Fruit fly (Drosophila melanogaster) whole organism, embryonic: ENCODE data around the gene Hacd1.

Source experiments
- Ada2b ChIP-seq: fragments of 200-800 bp; sonication (Bioruptor generic); IDR thresholded peaks from 2 replicates; pipeline ENCODE4 v1.3.6; 2022; ENCODE audit warnings: missing biosample characterization, missing genetic modification characterization
- Bgb ChIP-seq: fragments of 200-800 bp; sonication (Bioruptor generic); IDR thresholded peaks from 2 replicates; pipeline ENCODE4 v1.3.6; 2022; ENCODE audit warnings: missing biosample characterization, missing genetic modification characterization; ENCODE audit not compliant: partially characterized antibody
- BtbVII ChIP-seq: fragments of 200-800 bp; sonication (Bioruptor generic); optimal IDR thresholded peaks from 3 replicates; lab custom pipeline; 2017; ENCODE audit warnings: missing biosample characterization, mild to moderate bottlenecking, missing genetic modification characterization
- CG11093 ChIP-seq: fragments of 200-800 bp; sonication (Bioruptor generic); IDR thresholded peaks from 3 replicates; pipeline ENCODE4 v1.3.6; 2022; ENCODE audit warnings: missing biosample characterization, missing genetic modification characterization
- CG11723 ChIP-seq: fragments of 200-800 bp; sonication (Bioruptor generic); optimal IDR thresholded peaks from 2 replicates; lab custom pipeline; 2017; ENCODE audit warnings: missing biosample characterization, mild to moderate bottlenecking, missing genetic modification characterization
- CG12659 ChIP-seq: fragments of 200-800 bp; sonication (Bioruptor generic); optimal IDR thresholded peaks from 3 replicates; lab custom pipeline; 2017; ENCODE audit warnings: mild to moderate bottlenecking, missing biosample characterization, missing genetic modification reagents, missing genetic modification characterization
- CG13424 ChIP-seq: fragments of 200-800 bp; sonication (Bioruptor generic); optimal IDR thresholded peaks from 2 replicates; lab custom pipeline; 2019; ENCODE audit warnings: missing biosample characterization, mild to moderate bottlenecking, missing genetic modification characterization, moderate library complexity
- CG14667 ChIP-seq: fragments of 200-800 bp; sonication (Bioruptor generic); IDR thresholded peaks from 2 replicates; pipeline ENCODE4 v1.3.6; 2022; ENCODE audit warnings: missing biosample characterization, missing genetic modification characterization
- CG15073 ChIP-seq: fragments of 200-800 bp; sonication (Bioruptor generic); optimal IDR thresholded peaks from 2 replicates; lab custom pipeline; 2016; ENCODE audit warnings: missing biosample characterization, missing genetic modification characterization
- CG17612 ChIP-seq: fragments of 200-800 bp; sonication (Bioruptor generic); IDR thresholded peaks from 2 replicates; pipeline ENCODE4 v1.3.6; 2022; ENCODE audit warnings: missing biosample characterization, missing genetic modification characterization
- CG18262 ChIP-seq: fragments of 200-800 bp; optimal IDR thresholded peaks from 3 replicates; lab custom pipeline; 2019; ENCODE audit warnings: missing biosample characterization, mild to moderate bottlenecking, missing genetic modification characterization, moderate library complexity
- CG2120 ChIP-seq: fragments of 200-800 bp; sonication (Bioruptor generic); optimal IDR thresholded peaks from 3 replicates; lab custom pipeline; 2016; ENCODE audit warnings: missing biosample characterization, missing genetic modification characterization
- CG2202 ChIP-seq: fragments of 200-800 bp; sonication (Bioruptor generic); optimal IDR thresholded peaks from 2 replicates; lab custom pipeline; 2018; ENCODE audit warnings: missing biosample characterization, mild to moderate bottlenecking, missing genetic modification characterization
- CG4328 ChIP-seq: fragments of 200-800 bp; sonication (Bioruptor generic); optimal IDR thresholded peaks from 3 replicates; lab custom pipeline; 2017; ENCODE audit warnings: missing biosample characterization, missing genetic modification reagents, missing genetic modification characterization
- CG8478 ChIP-seq: fragments of >200 bp; optimal IDR thresholded peaks from 2 replicates; lab custom pipeline; 2018
- CG9817 ChIP-seq: fragments of 200-800 bp; sonication (Bioruptor generic); optimal IDR thresholded peaks from 2 replicates; lab custom pipeline; 2018; ENCODE audit warnings: missing biosample characterization, mild to moderate bottlenecking, missing genetic modification characterization, moderate library complexity
- Dek ChIP-seq: fragments of 200-800 bp; sonication (Bioruptor generic); optimal IDR thresholded peaks from 3 replicates; lab custom pipeline; 2019; ENCODE audit warnings: missing biosample characterization, mild to moderate bottlenecking, missing genetic modification characterization, moderate library complexity
- Fer1 ChIP-seq: fragments of 200-800 bp; sonication (Bioruptor generic); optimal IDR thresholded peaks from 2 replicates; lab custom pipeline; 2017; ENCODE audit warnings: missing biosample characterization, mild to moderate bottlenecking, missing genetic modification characterization
- Gsc ChIP-seq: fragments of 200-800 bp; sonication (Bioruptor generic); IDR thresholded peaks from 2 replicates; pipeline ENCODE4 v1.3.6; 2022; ENCODE audit warnings: missing biosample characterization, missing genetic modification characterization
- Gug ChIP-seq: fragments of 200-800 bp; sonication (Bioruptor generic); IDR thresholded peaks from 4 replicates; pipeline ENCODE4 v1.3.6; 2022; ENCODE audit warnings: missing biosample characterization, missing genetic modification characterization
- H15 ChIP-seq: fragments of 200-800 bp; sonication (Bioruptor generic); IDR thresholded peaks from 3 replicates; pipeline ENCODE4 v1.3.6; 2022; ENCODE audit warnings: missing biosample characterization, missing genetic modification characterization
- Lpt ChIP-seq: fragments of >200 bp; optimal IDR thresholded peaks from 2 replicates; lab custom pipeline; 2018; ENCODE audit warnings: missing biosample characterization, missing genetic modification characterization
- Mad ChIP-seq: fragments of 200-800 bp; sonication (Bioruptor generic); optimal IDR thresholded peaks from 2 replicates; lab custom pipeline; 2016; ENCODE audit warnings: missing biosample characterization, missing genetic modification characterization
- Meics ChIP-seq: fragments of 200-800 bp; sonication (Bioruptor generic); optimal IDR thresholded peaks from 2 replicates; lab custom pipeline; 2017; ENCODE audit warnings: missing biosample characterization, mild to moderate bottlenecking, missing genetic modification characterization
- Nf-YC ChIP-seq: fragments of 200-800 bp; optimal IDR thresholded peaks from 3 replicates; lab custom pipeline; 2019; ENCODE audit warnings: missing biosample characterization, mild to moderate bottlenecking, missing genetic modification characterization, moderate library complexity
- NfI ChIP-seq: fragments of 200-800 bp; sonication (Bioruptor generic); optimal IDR thresholded peaks from 3 replicates; lab custom pipeline; 2018; ENCODE audit warnings: missing biosample characterization, mild to moderate bottlenecking, missing genetic modification characterization, moderate library complexity
- Pdp1 ChIP-seq, 2 experiments: fragments of 200-800 bp; sonication (Bioruptor generic); optimal IDR thresholded peaks; 3 replicates each; lab custom pipeline; 2016; ENCODE audit warnings: missing biosample characterization in 2 of 2, missing genetic modification characterization in 2 of 2, mild to moderate bottlenecking in 1 of 2, moderate library complexity in 1 of 2
- Sry-β ChIP-seq: fragments of 200-800 bp; sonication (Bioruptor generic); optimal IDR thresholded peaks from 2 replicates; lab custom pipeline; 2018; ENCODE audit warnings: missing biosample characterization, mild to moderate bottlenecking, missing genetic modification characterization, moderate library complexity
- TFAM ChIP-seq: fragments of 200-800 bp; sonication (Bioruptor generic); optimal IDR thresholded peaks from 2 replicates; lab custom pipeline; 2017; ENCODE audit warnings: missing biosample characterization, missing genetic modification characterization, inconsistent platforms
- bcd ChIP-seq: fragments of 200-800 bp; sonication (Bioruptor generic); optimal IDR thresholded peaks from 2 replicates; lab custom pipeline; 2017; ENCODE audit warnings: missing biosample characterization, mild to moderate bottlenecking, missing genetic modification characterization
- btn ChIP-seq: fragments of 200-800 bp; sonication (Bioruptor generic); optimal IDR thresholded peaks from 2 replicates; lab custom pipeline; 2016; ENCODE audit warnings: missing biosample characterization, missing genetic modification characterization
- chm ChIP-seq: fragments of 200-800 bp; sonication (Bioruptor generic); IDR thresholded peaks from 2 replicates; pipeline ENCODE4 v1.3.6; 2022; ENCODE audit warnings: missing biosample characterization, missing genetic modification characterization
- croc ChIP-seq: fragments of 200-800 bp; sonication (Bioruptor generic); conservative IDR thresholded peaks from 3 replicates; pipeline ENCODE4 v1.3.6; 2022; ENCODE audit warnings: missing biosample characterization, missing genetic modification characterization
- dan ChIP-seq: fragments of 200-800 bp; sonication (Bioruptor generic); IDR thresholded peaks from 2 replicates; pipeline ENCODE4 v1.3.6; 2022; ENCODE audit warnings: missing biosample characterization, missing genetic modification characterization
- dimm ChIP-seq: fragments of 200-800 bp; sonication (Bioruptor generic); IDR thresholded peaks from 2 replicates; pipeline ENCODE4 v1.3.6; 2022; ENCODE audit warnings: missing biosample characterization, missing genetic modification characterization
- en ChIP-seq: fragments of 200-800 bp; sonication (Bioruptor generic); optimal IDR thresholded peaks from 2 replicates; lab custom pipeline; 2016; ENCODE audit warnings: missing biosample characterization, missing genetic modification characterization
- ftz-f1 ChIP-seq: fragments of 200-800 bp; sonication (Bioruptor generic); optimal IDR thresholded peaks from 2 replicates; lab custom pipeline; 2016; ENCODE audit warnings: missing biosample characterization, missing genetic modification characterization
- gsb ChIP-seq: fragments of 200-800 bp; sonication (Bioruptor generic); IDR thresholded peaks from 2 replicates; pipeline ENCODE4 v1.3.6; 2022; ENCODE audit warnings: missing biosample characterization, missing genetic modification characterization
- inv ChIP-seq: fragments of 200-800 bp; sonication (Bioruptor generic); IDR thresholded peaks from 2 replicates; pipeline ENCODE4 v1.3.6; 2022; ENCODE audit warnings: missing biosample characterization, missing genetic modification characterization; ENCODE audit not compliant: partially characterized antibody
- jigr1 ChIP-seq: fragments of 200-800 bp; sonication (Bioruptor generic); IDR thresholded peaks from 3 replicates; pipeline ENCODE4 v1.3.6; 2022; ENCODE audit warnings: missing biosample characterization, missing genetic modification characterization
- lbe ChIP-seq: fragments of 200-800 bp; sonication (Bioruptor generic); optimal IDR thresholded peaks from 2 replicates; lab custom pipeline; 2016; ENCODE audit warnings: missing biosample characterization, mild to moderate bottlenecking, missing genetic modification characterization
- peb ChIP-seq: fragments of 200-800 bp; sonication (Bioruptor generic); IDR thresholded peaks from 2 replicates; pipeline ENCODE4 v1.3.6; 2022; ENCODE audit warnings: missing biosample characterization, missing genetic modification characterization
- psq ChIP-seq: fragments of 200-800 bp; sonication (Bioruptor generic); optimal IDR thresholded peaks from 2 replicates; lab custom pipeline; 2017; ENCODE audit warnings: missing biosample characterization, missing genetic modification characterization
- sens-2 ChIP-seq: fragments of 200-800 bp; sonication (Bioruptor generic); IDR thresholded peaks from 2 replicates; pipeline ENCODE4 v1.3.6; 2022; ENCODE audit warnings: missing biosample characterization, missing genetic modification characterization
- sima ChIP-seq: fragments of 200-800 bp; sonication (Bioruptor generic); optimal IDR thresholded peaks from 2 replicates; lab custom pipeline; 2016; ENCODE audit warnings: missing biosample characterization, missing genetic modification characterization
- sna ChIP-seq: fragments of 200-800 bp; sonication (Bioruptor generic); IDR thresholded peaks from 2 replicates; pipeline ENCODE4 v1.3.6; 2022; ENCODE audit warnings: missing biosample characterization, missing genetic modification characterization; ENCODE audit not compliant: partially characterized antibody
- stc ChIP-seq: fragments of 200-800 bp; sonication (Bioruptor generic); IDR thresholded peaks from 2 replicates; pipeline ENCODE4 v1.3.6; 2022; ENCODE audit warnings: missing biosample characterization, missing genetic modification characterization
- tap ChIP-seq: fragments of 200-800 bp; optimal IDR thresholded peaks from 3 replicates; lab custom pipeline; 2019; ENCODE audit warnings: missing biosample characterization, mild to moderate bottlenecking, missing genetic modification characterization, moderate library complexity
- tgo ChIP-seq: fragments of 200-800 bp; sonication (Bioruptor generic); IDR thresholded peaks from 3 replicates; pipeline ENCODE4 v1.3.6; 2022; ENCODE audit warnings: missing biosample characterization, missing genetic modification characterization
- toy ChIP-seq: fragments of 200-800 bp; sonication (Bioruptor generic); IDR thresholded peaks from 2 replicates; pipeline ENCODE4 v1.3.6; 2022; ENCODE audit warnings: missing biosample characterization, missing genetic modification characterization
- zfh1 ChIP-seq: fragments of 200-800 bp; sonication (Bioruptor generic); IDR thresholded peaks from 3 replicates; pipeline ENCODE4 v1.3.6; 2022; ENCODE audit warnings: missing biosample characterization, missing genetic modification characterization

Hacd1 gene

dm6 chr2L:12044613-12045350 lies 42.7 kb upstream of the Hacd1 start, which contains the start of gene CG6785 (continued):
- TF ChIP-seq Pdp1 (GFP tag; optimal IDR thresholded peaks at IDR 0.05; lab: Kevin White, UChicago): peak; percentile 63 to 67
- TF ChIP-seq CG2120 (GFP tag; lab: Kevin White, UChicago): peak; percentile 71
- 0 out of 2 replicates have a peak, but pooled peaks have one; percentile 5 for TF ChIP-seq Bgb (GFP tag; lab: Robert Waterston, UW)
- peak; percentile 80 for TF ChIP-seq CG4328 (GFP tag; lab: Kevin White, UChicago)
- no peak for TF ChIP-seq jigr1 (GFP tag; lab: Robert Waterston, UW)
- TF ChIP-seq CG18262: peak; percentile 71
- peak; percentile 92 for TF ChIP-seq CG2202
- TF ChIP-seq sna (GFP tag; lab: Robert Waterston, UW): no peak
- no peak for TF ChIP-seq Gug (GFP tag; lab: Robert Waterston, UW)
- TF ChIP-seq dan: no peak
- peak; percentile 42; the same call in 1 of the 2 replicates for TF ChIP-seq stc (GFP tag; lab: Robert Waterston, UW)
- TF ChIP-seq CG12659 (GFP tag; lab: Kevin White, UChicago): peak; percentile 90
- peak; percentile 65 for TF ChIP-seq btn (GFP tag; lab: Kevin White, UChicago)
- TF ChIP-seq Meics (GFP tag; lab: Kevin White, UChicago): peak; percentile 84
- no peak for TF ChIP-seq tgo (GFP tag; lab: Robert Waterston, UW)
- peak; percentile 76 for TF ChIP-seq tap (tag; lab: Kevin White, UChicago)
- TF ChIP-seq inv (GFP tag; lab: Robert Waterston, UW): no peak
- peak; percentile 70 for TF ChIP-seq Mad (GFP tag; lab: Kevin White, UChicago)
- peak; percentile 73 for TF ChIP-seq CG13424 (tag; lab: Kevin White, UChicago)
- TF ChIP-seq Nf-YC (tag; lab: Kevin White, UChicago): peak; percentile 57
- peak; percentile 85 for TF ChIP-seq lbe
- no peak for TF ChIP-seq H15 (GFP tag; lab: Robert Waterston, UW)
- no peak for TF ChIP-seq toy
- TF ChIP-seq psq (GFP tag; lab: Kevin White, UChicago): peak; percentile 58
- no peak for TF ChIP-seq CG17612 (GFP tag; lab: Robert Waterston, UW)
- peak; percentile 67 for TF ChIP-seq NfI (GFP tag; lab: Kevin White, UChicago)
- 0 out of 3 replicates have a peak, but pooled peaks have one; percentile 34 for TF ChIP-seq zfh1
- peak; percentile 56 for TF ChIP-seq CG9817 (tag; lab: Kevin White, UChicago)
- peak; percentile 90 for TF ChIP-seq Fer1 (GFP tag; lab: Kevin White, UChicago)
- TF ChIP-seq CG11093 (GFP tag; lab: Robert Waterston, UW): no peak
- no peak for TF ChIP-seq croc (GFP tag; lab: Robert Waterston, UW)
- TF ChIP-seq BtbVII: peak; percentile 88
- peak; percentile 66 for TF ChIP-seq Sry-β (GFP tag; lab: Kevin White, UChicago)
- TF ChIP-seq Gsc (GFP tag; lab: Robert Waterston, UW): no peak
- TF ChIP-seq Ada2b (GFP tag; lab: Robert Waterston, UW): no peak
- peak; percentile 83 for TF ChIP-seq CG11723 (GFP tag; lab: Kevin White, UChicago)
- TF ChIP-seq sens-2 (GFP tag; lab: Robert Waterston, UW): peak; percentile 29; the same call in 1 of the 2 replicates
- TF ChIP-seq peb (GFP tag; lab: Robert Waterston, UW): no peak
- no peak for TF ChIP-seq TFAM (GFP tag; lab: Kevin White, UChicago)
- peak; percentile 68 for TF ChIP-seq sima (GFP tag; lab: Kevin White, UChicago)
- peak; percentile 66 for TF ChIP-seq bcd
- no peak for TF ChIP-seq CG8478 (lab: Kevin White, UChicago)
- no peak for TF ChIP-seq Lpt (GFP tag; lab: Kevin White, UChicago)
- TF ChIP-seq dimm: no peak
- peak; percentile 77 for TF ChIP-seq en (GFP tag; lab: Kevin White, UChicago)
- no peak for TF ChIP-seq gsb (GFP tag; lab: Robert Waterston, UW)
- no peak for TF ChIP-seq ftz-f1 (GFP tag; lab: Kevin White, UChicago)
- no peak for TF ChIP-seq CG14667 (GFP tag; lab: Robert Waterston, UW)
- peak; percentile 9 for TF ChIP-seq CG15073 (GFP tag; lab: Kevin White, UChicago)
- TF ChIP-seq Dek (tag; lab: Kevin White, UChicago): peak; percentile 72
- TF ChIP-seq chm (GFP tag; lab: Robert Waterston, UW): peak; percentile 88
